Worm (Caenorhabditis elegans) whole organism, L4 larva: ENCODE data around the gene rog-1.

Experiments
- aha-1 ChIP-seq: fragments of 150-350 bp; peaks from one replicate; lab custom pipeline; 2014; ENCODE audit warnings: missing biosample characterization, missing genetic modification characterization
- egl-27 ChIP-seq: sonication (generic microtip); optimal IDR thresholded peaks from 3 replicates; lab custom pipeline; 2017; ENCODE audit warnings: missing biosample characterization, missing genetic modification reagents, missing genetic modification characterization
- lin-39 ChIP-seq: fragments of 150-350 bp; optimal IDR thresholded peaks from 2 replicates; lab custom pipeline; 2014; ENCODE audit warnings: missing biosample characterization, missing genetic modification reagents, missing genetic modification characterization
- nhr-102 ChIP-seq: sonication (generic microtip); optimal IDR thresholded peaks from 2 replicates; lab custom pipeline; 2016; ENCODE audit warnings: mild to moderate bottlenecking, missing genetic modification characterization, moderate library complexity, missing compliant biosample characterization
- nhr-41 ChIP-seq: fragments of 200-800 bp; sonication (Bioruptor generic); IDR thresholded peaks from 2 replicates; pipeline ENCODE4 v1.3.6; 2022; ENCODE audit warnings: missing genetic modification reagents, missing genetic modification characterization, missing compliant biosample characterization
- nhr-77 ChIP-seq: fragments of 150-350 bp; optimal IDR thresholded peaks from 2 replicates; lab custom pipeline; 2014; ENCODE audit warnings: missing biosample characterization, missing genetic modification characterization
- pqm-1 ChIP-seq: sonication (generic microtip); optimal IDR thresholded peaks from 2 replicates; lab custom pipeline; 2017; ENCODE audit warnings: missing biosample characterization, missing genetic modification characterization
- snpc-4 ChIP-seq: fragments of 150-350 bp; optimal IDR thresholded peaks from 2 replicates; lab custom pipeline; 2014; ENCODE audit warnings: missing biosample characterization, missing genetic modification characterization
- ztf-11 ChIP-seq: fragments of 150-350 bp; optimal IDR thresholded peaks from 2 replicates; lab custom pipeline; 2014; ENCODE audit warnings: missing biosample characterization, missing genetic modification characterization

ce11 chrII:1369322-1369721, 5.5 kb downstream of the rog-1 start:
- TF ChIP-seq nhr-77 = no peak
- TF ChIP-seq pqm-1 (tag; lab: Kevin White, UChicago) = no peak
- TF ChIP-seq ztf-11 (tag; lab: Kevin White, UChicago) = no peak
- TF ChIP-seq egl-27 (tag; lab: Kevin White, UChicago) = no peak
- no peak for TF ChIP-seq lin-39 (tag; lab: Kevin White, UChicago)
- no peak for TF ChIP-seq aha-1 (tag; lab: Kevin White, UChicago)
- TF ChIP-seq nhr-41 = no peak
- TF ChIP-seq nhr-102 (tag; lab: Kevin White, UChicago) = no peak
- TF ChIP-seq snpc-4 (tag; lab: Kevin White, UChicago) = no peak
